Worm (Caenorhabditis elegans) whole organism, L2 larva: Measurements from ENCODE around the gene F08G2.8.

Source experiments
- C34F6.9 ChIP-seq: fragments of 150-350 bp; optimal IDR thresholded peaks from 2 replicates; lab custom pipeline; 2014; ENCODE audit warnings: missing biosample characterization, missing genetic modification characterization
- F13H6.1 ChIP-seq: sonication (generic microtip); optimal IDR thresholded peaks from 2 replicates; lab custom pipeline; 2016; ENCODE audit warnings: missing genetic modification characterization, missing compliant biosample characterization
- R02D3.7 ChIP-seq: fragments of 150-350 bp; optimal IDR thresholded peaks from 2 replicates; lab custom pipeline; 2014; ENCODE audit warnings: missing biosample characterization, missing genetic modification characterization
- Y55F3AM.14 ChIP-seq: fragments of 200-800 bp; sonication (Bioruptor generic); optimal IDR thresholded peaks from 2 replicates; lab custom pipeline; 2018; ENCODE audit warnings: mild to moderate bottlenecking, missing genetic modification characterization, missing compliant biosample characterization
- ZK546.5 ChIP-seq: sonication (generic microtip); optimal IDR thresholded peaks from 2 replicates; lab custom pipeline; 2017; ENCODE audit warnings: missing biosample characterization, missing genetic modification characterization
- alr-1 ChIP-seq: fragments of 150-350 bp; optimal IDR thresholded peaks from 2 replicates; lab custom pipeline; 2014; ENCODE audit warnings: missing biosample characterization, missing genetic modification characterization
- aly-2 ChIP-seq: fragments of 150-350 bp; optimal IDR thresholded peaks from 2 replicates; lab custom pipeline; 2014; ENCODE audit warnings: missing biosample characterization, missing genetic modification characterization
- ama-1 ChIP-seq: fragments of 150-350 bp; optimal IDR thresholded peaks from 2 replicates; lab custom pipeline; 2018; ENCODE audit warnings: inconsistent platforms
- blmp-1 ChIP-seq: sonication (generic microtip); optimal IDR thresholded peaks from 2 replicates; lab custom pipeline; 2017; ENCODE audit warnings: missing genetic modification characterization, mild to moderate bottlenecking, missing compliant biosample characterization, antibody characterized with exemption, moderate library complexity; ENCODE audit not compliant: insufficient read depth
- ceh-16 ChIP-seq: fragments of 150-350 bp; optimal IDR thresholded peaks from 2 replicates; lab custom pipeline; 2014; ENCODE audit warnings: missing biosample characterization, missing genetic modification characterization
- ceh-82 ChIP-seq: fragments of 150-350 bp; optimal IDR thresholded peaks from 2 replicates; lab custom pipeline; 2014; ENCODE audit warnings: missing biosample characterization, missing genetic modification characterization
- crh-2 ChIP-seq: sonication (generic microtip); optimal IDR thresholded peaks from 2 replicates; lab custom pipeline; 2017; ENCODE audit warnings: missing biosample characterization, missing genetic modification characterization
- dmd-4 ChIP-seq: sonication (generic microtip); optimal IDR thresholded peaks from 2 replicates; lab custom pipeline; 2017; ENCODE audit warnings: missing biosample characterization, missing genetic modification characterization
- egl-27 ChIP-seq: sonication (generic microtip); optimal IDR thresholded peaks from 3 replicates; lab custom pipeline; 2017; ENCODE audit warnings: missing biosample characterization, missing genetic modification reagents, missing genetic modification characterization
- elt-1 ChIP-seq: fragments of 150-350 bp; optimal IDR thresholded peaks from 2 replicates; lab custom pipeline; 2014; ENCODE audit warnings: missing biosample characterization, missing genetic modification characterization
- elt-3 ChIP-seq: sonication (generic microtip); optimal IDR thresholded peaks from 2 replicates; lab custom pipeline; 2017; ENCODE audit warnings: missing biosample characterization, missing genetic modification characterization
- fos-1 ChIP-seq: fragments of 150-350 bp; optimal IDR thresholded peaks from 2 replicates; lab custom pipeline; 2014; ENCODE audit warnings: missing biosample characterization, missing genetic modification characterization
- gmeb-1 ChIP-seq: fragments of 150-350 bp; optimal IDR thresholded peaks from 2 replicates; lab custom pipeline; 2014; ENCODE audit warnings: missing biosample characterization, missing genetic modification characterization
- lin-11 ChIP-seq: fragments of 150-350 bp; sonication (generic microtip); optimal IDR thresholded peaks from 2 replicates; lab custom pipeline; 2014; ENCODE audit warnings: missing biosample characterization, missing genetic modification characterization, inconsistent platforms, mixed read lengths
- lin-13 ChIP-seq: fragments of 150-350 bp; optimal IDR thresholded peaks from 2 replicates; lab custom pipeline; 2014; ENCODE audit warnings: missing biosample characterization, missing genetic modification reagents, missing genetic modification characterization
- lin-39 ChIP-seq: fragments of 150-350 bp; optimal IDR thresholded peaks from 2 replicates; lab custom pipeline; 2014; ENCODE audit warnings: missing biosample characterization, missing genetic modification reagents, missing genetic modification characterization
- lsy-2 ChIP-seq, 2 experiments: fragments of 150-350 bp in 1 of 2; sonication (generic microtip) in 1 of 2; optimal IDR thresholded peaks; 2 replicates each; lab custom pipeline; 2014 to 2017; ENCODE audit warnings: missing biosample characterization in 2 of 2, missing genetic modification characterization in 2 of 2
- mab-5 ChIP-seq: fragments of 150-350 bp; optimal IDR thresholded peaks from 2 replicates; lab custom pipeline; 2014; ENCODE audit warnings: missing biosample characterization, missing genetic modification characterization
- mbf-1 ChIP-seq: sonication (generic microtip); optimal IDR thresholded peaks from 2 replicates; lab custom pipeline; 2017; ENCODE audit warnings: missing biosample characterization, missing genetic modification characterization
- mdl-1 ChIP-seq, 2 experiments: fragments of 150-350 bp in 1 of 2; sonication (generic microtip) in 1 of 2; optimal IDR thresholded peaks; 2 replicates each; lab custom pipeline; 2017; ENCODE audit warnings: missing biosample characterization in 2 of 2, missing genetic modification characterization in 2 of 2
- nhr-10 ChIP-seq: sonication (generic microtip); optimal IDR thresholded peaks from 2 replicates; lab custom pipeline; 2017; ENCODE audit warnings: missing biosample characterization, missing genetic modification characterization
- nhr-11 ChIP-seq: fragments of 150-350 bp; optimal IDR thresholded peaks from 2 replicates; lab custom pipeline; 2014; ENCODE audit warnings: missing biosample characterization, missing genetic modification characterization
- nhr-12 ChIP-seq: fragments of 150-350 bp; optimal IDR thresholded peaks from 2 replicates; lab custom pipeline; 2014; ENCODE audit warnings: missing biosample characterization, missing genetic modification characterization
- nhr-129 ChIP-seq: fragments of 150-350 bp; optimal IDR thresholded peaks from 2 replicates; lab custom pipeline; 2014; ENCODE audit warnings: missing biosample characterization, missing genetic modification characterization
- nhr-21 ChIP-seq: fragments of 150-350 bp; optimal IDR thresholded peaks from 2 replicates; lab custom pipeline; 2014; ENCODE audit warnings: missing biosample characterization, missing genetic modification characterization
- nhr-23 ChIP-seq: fragments of 150-350 bp; optimal IDR thresholded peaks from 2 replicates; lab custom pipeline; 2014; ENCODE audit warnings: missing biosample characterization, missing genetic modification reagents, missing genetic modification characterization
- nhr-237 ChIP-seq: fragments of 150-350 bp; optimal IDR thresholded peaks from 2 replicates; lab custom pipeline; 2014; ENCODE audit warnings: missing biosample characterization, missing genetic modification characterization
- nhr-25 ChIP-seq: fragments of 150-350 bp; sonication (generic microtip); optimal IDR thresholded peaks from 3 replicates; lab custom pipeline; 2014; ENCODE audit warnings: missing biosample characterization, missing genetic modification characterization
- nhr-6 ChIP-seq: fragments of 150-350 bp; optimal IDR thresholded peaks from 2 replicates; lab custom pipeline; 2014; ENCODE audit warnings: missing biosample characterization, missing genetic modification characterization
- nhr-77 ChIP-seq: fragments of 150-350 bp; optimal IDR thresholded peaks from 2 replicates; lab custom pipeline; 2014; ENCODE audit warnings: missing biosample characterization, missing genetic modification characterization
- peb-1 ChIP-seq: fragments of 150-350 bp; optimal IDR thresholded peaks from 2 replicates; lab custom pipeline; 2014; ENCODE audit warnings: missing biosample characterization, missing genetic modification characterization
- sem-4 ChIP-seq: fragments of 150-350 bp; optimal IDR thresholded peaks from 2 replicates; lab custom pipeline; 2014; ENCODE audit warnings: missing biosample characterization, missing genetic modification reagents, missing genetic modification characterization
- skn-1 ChIP-seq: sonication (generic microtip); optimal IDR thresholded peaks from 2 replicates; lab custom pipeline; 2017; ENCODE audit warnings: missing biosample characterization, missing genetic modification characterization
- sma-3 ChIP-seq: sonication (generic microtip); optimal IDR thresholded peaks from 2 replicates; lab custom pipeline; 2016; ENCODE audit warnings: missing genetic modification reagents, missing genetic modification characterization, missing compliant biosample characterization
- sma-9 ChIP-seq, 2 experiments: fragments of 150-350 bp in 1 of 2; sonication (generic microtip) in 1 of 2; optimal IDR thresholded peaks; 2 replicates each; lab custom pipeline; 2014 to 2016; ENCODE audit warnings: missing genetic modification characterization in 2 of 2, mild to moderate bottlenecking in 1 of 2, missing biosample characterization in 1 of 2, missing compliant biosample characterization in 1 of 2, missing genetic modification reagents in 1 of 2, moderate library complexity in 1 of 2
- snpc-4 ChIP-seq: fragments of 150-350 bp; optimal IDR thresholded peaks from 2 replicates; lab custom pipeline; 2014; ENCODE audit warnings: missing biosample characterization, missing genetic modification characterization
- unc-39 ChIP-seq: fragments of 150-350 bp; optimal IDR thresholded peaks from 2 replicates; lab custom pipeline; 2014; ENCODE audit warnings: missing biosample characterization, missing genetic modification characterization
- unc-55 ChIP-seq: fragments of 150-350 bp; sonication (generic microtip); optimal IDR thresholded peaks from 3 replicates; lab custom pipeline; 2014; ENCODE audit warnings: missing biosample characterization, missing genetic modification reagents, missing genetic modification characterization
- unc-62 ChIP-seq: fragments of 150-350 bp; optimal IDR thresholded peaks from 2 replicates; lab custom pipeline; 2014; ENCODE audit warnings: missing biosample characterization, missing genetic modification reagents, missing genetic modification characterization
- zag-1 ChIP-seq: fragments of 150-350 bp; optimal IDR thresholded peaks from 2 replicates; lab custom pipeline; 2014; ENCODE audit warnings: missing biosample characterization, missing genetic modification characterization
- ztf-1 ChIP-seq: fragments of 200-800 bp; sonication (Bioruptor generic); conservative IDR thresholded peaks from 2 replicates; pipeline ENCODE4 v1.3.6; 2022; ENCODE audit warnings: missing genetic modification characterization, missing compliant biosample characterization
- ztf-11 ChIP-seq: sonication (generic microtip); optimal IDR thresholded peaks from 2 replicates; lab custom pipeline; 2017; ENCODE audit warnings: missing biosample characterization, missing genetic modification characterization
- ztf-4 ChIP-seq: fragments of 150-350 bp; optimal IDR thresholded peaks from 2 replicates; lab custom pipeline; 2014; ENCODE audit warnings: missing biosample characterization, missing genetic modification characterization

F08G2.8 gene

DNA sequence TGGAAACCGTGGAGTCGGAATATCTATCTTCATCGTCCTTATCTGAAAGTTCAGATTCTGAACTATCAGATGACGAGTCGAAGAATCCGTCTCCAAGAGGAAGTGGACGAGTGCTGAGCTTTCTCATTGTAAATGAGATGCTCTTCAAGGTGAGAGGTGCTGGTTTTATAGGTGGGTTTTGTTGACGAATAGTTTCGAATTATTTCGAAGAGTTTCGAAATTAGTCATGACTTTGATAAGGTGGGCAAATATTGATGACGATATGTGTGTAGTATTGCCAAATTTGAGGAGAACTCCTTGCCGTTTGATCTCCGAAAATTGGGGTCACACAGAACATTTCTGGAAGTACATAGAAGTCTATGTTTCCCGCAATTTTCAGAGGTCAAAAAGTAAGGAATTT lies 18.6 kb upstream of the F08G2.8 start, which contains the start of gene F08G2.5:
TSS of gene F08G2.5 (minus strand) at position 127 of the 400 bp plus-strand sequence.
- TF ChIP-seq fos-1 (tag; lab: Kevin White, UChicago) (peak; percentile 58), mbf-1 (tag; lab: Kevin White, UChicago) (no peak), mab-5 (tag; lab: Kevin White, UChicago) (no peak), C34F6.9 (tag; lab: Kevin White, UChicago) (peak; percentile 1), F13H6.1 (tag; lab: Kevin White, UChicago) (no peak), gmeb-1 (tag; lab: Kevin White, UChicago) (peak; percentile 4)

ce11 chrII:13834380-13835194 lies 17.5 kb upstream of the F08G2.8 start:
- TF ChIP-seq C34F6.9 (tag; lab: Kevin White, UChicago): peak; percentile 92
- TF ChIP-seq sma-3 (GFP tag; lab: Kevin White, UChicago): peak; percentile 92
- TF ChIP-seq unc-39 (tag; lab: Kevin White, UChicago): no peak
- peak; percentile 47 for TF ChIP-seq nhr-12 (tag; lab: Kevin White, UChicago)
- no peak for TF ChIP-seq elt-1 (tag; lab: Kevin White, UChicago)
- TF ChIP-seq ztf-4: peak; percentile 85
- TF ChIP-seq zag-1 (tag; lab: Kevin White, UChicago): peak; percentile 76
- peak; percentile 97 for TF ChIP-seq sem-4 (tag; lab: Kevin White, UChicago)
- TF ChIP-seq aly-2 (tag; lab: Kevin White, UChicago): no peak
- peak; percentile 96 for TF ChIP-seq nhr-21 (tag; lab: Kevin White, UChicago)
- TF ChIP-seq ceh-82 (tag; lab: Kevin White, UChicago): peak; percentile 58
- peak; percentile 43 for TF ChIP-seq R02D3.7 (tag; lab: Kevin White, UChicago)
- TF ChIP-seq dmd-4 (tag; lab: Kevin White, UChicago): peak; percentile 37
- TF ChIP-seq nhr-129 (tag; lab: Kevin White, UChicago): peak; percentile 86
- TF ChIP-seq ceh-16 (tag; lab: Kevin White, UChicago): peak; percentile 84
- TF ChIP-seq nhr-237: peak; percentile 44
- peak; percentile 84 for TF ChIP-seq alr-1 (tag; lab: Kevin White, UChicago)
- TF ChIP-seq unc-62: no peak
- peak; percentile 91 for TF ChIP-seq crh-2
- no peak for TF ChIP-seq ztf-11 (tag; lab: Kevin White, UChicago)
- TF ChIP-seq F13H6.1 (tag; lab: Kevin White, UChicago): peak; percentile 92
- peak; percentile 91 for TF ChIP-seq nhr-25 (tag; lab: Kevin White, UChicago)
- no peak for TF ChIP-seq ztf-1 (GFP tag; lab: Robert Waterston, UW)
- no peak for TF ChIP-seq skn-1 (tag; lab: Kevin White, UChicago)
- peak; percentile 92 for TF ChIP-seq sma-9 (GFP tag; optimal IDR thresholded peaks at IDR 0.05; lab: Kevin White, UChicago)
- TF ChIP-seq sma-9 (tag; optimal IDR thresholded peaks at IDR 0.05; lab: Kevin White, UChicago): no peak
- peak; percentile 88 for TF ChIP-seq nhr-77 (tag; lab: Kevin White, UChicago)
- TF ChIP-seq Y55F3AM.14 (GFP tag; lab: Kevin White, UChicago): peak; percentile 89
- no peak for TF ChIP-seq nhr-23 (tag; lab: Kevin White, UChicago)
- peak; percentile 94 for TF ChIP-seq lin-11 (tag; lab: Kevin White, UChicago)
- TF ChIP-seq elt-3 (tag; lab: Kevin White, UChicago): no peak
- TF ChIP-seq lin-39: no peak
- peak; percentile 77 for TF ChIP-seq mab-5 (tag; lab: Kevin White, UChicago)
- peak; percentile 89 to 94 for TF ChIP-seq lsy-2 (tag; optimal IDR thresholded peaks at IDR 0.05; lab: Kevin White, UChicago)
- TF ChIP-seq blmp-1 (tag; lab: Kevin White, UChicago): peak; percentile 68
- no peak for TF ChIP-seq ZK546.5
- TF ChIP-seq nhr-10 (tag; lab: Kevin White, UChicago): no peak
- TF ChIP-seq ama-1: peak; percentile 76
- TF ChIP-seq gmeb-1 (tag; lab: Kevin White, UChicago): peak; percentile 84
- peak; percentile 100 for TF ChIP-seq snpc-4 (tag; lab: Kevin White, UChicago)
- peak; percentile 55 for TF ChIP-seq egl-27
- TF ChIP-seq nhr-6: peak; percentile 92
- TF ChIP-seq mbf-1 (tag; lab: Kevin White, UChicago): peak; percentile 27
- no peak for TF ChIP-seq peb-1 (tag; lab: Kevin White, UChicago)
- TF ChIP-seq nhr-11 (tag; lab: Kevin White, UChicago): no peak
- peak; percentile 98 for TF ChIP-seq unc-55 (GFP tag; lab: Kevin White, UChicago)
- TF ChIP-seq mdl-1 (tag; optimal IDR thresholded peaks at IDR 0.05; lab: Kevin White, UChicago): peak; percentile 61 to 62
- TF ChIP-seq fos-1 (tag; lab: Kevin White, UChicago): peak; percentile 71
- peak; percentile 93 for TF ChIP-seq lin-13 (GFP tag; lab: Kevin White, UChicago)
